Worm (Caenorhabditis elegans) whole organism, early embryonic: ENCODE data around the gene atln-2.

Experiments
- B0310.2 ChIP-seq: sonication (generic microtip); optimal IDR thresholded peaks from 2 replicates; lab custom pipeline; 2016; ENCODE audit warnings: mild to moderate bottlenecking, missing genetic modification characterization, missing compliant biosample characterization
- aly-1 ChIP-seq: sonication (generic microtip); optimal IDR thresholded peaks from 2 replicates; lab custom pipeline; 2016; ENCODE audit warnings: missing genetic modification characterization, missing compliant biosample characterization
- ama-1 ChIP-seq: fragments of 150-350 bp; optimal IDR thresholded peaks from 2 replicates; lab custom pipeline; 2014
- ceh-13 ChIP-seq: fragments of 200-800 bp; sonication (Bioruptor generic); optimal IDR thresholded peaks from 2 replicates; lab custom pipeline; 2018; ENCODE audit warnings: mild to moderate bottlenecking, missing genetic modification characterization, missing compliant biosample characterization
- ceh-36 ChIP-seq: sonication (generic microtip); optimal IDR thresholded peaks from 2 replicates; lab custom pipeline; 2016; ENCODE audit warnings: missing genetic modification characterization, inconsistent platforms, missing compliant biosample characterization
- hmbx-1 ChIP-seq: sonication (generic microtip); optimal IDR thresholded peaks from 2 replicates; lab custom pipeline; 2016; ENCODE audit warnings: mild to moderate bottlenecking, missing genetic modification characterization, missing compliant biosample characterization
- hnd-1 ChIP-seq: sonication (generic microtip); optimal IDR thresholded peaks from 2 replicates; lab custom pipeline; 2016; ENCODE audit warnings: missing genetic modification characterization, missing compliant biosample characterization
- pes-1 ChIP-seq: fragments of 200-800 bp; sonication (Bioruptor generic); IDR thresholded peaks from 2 replicates; pipeline ENCODE4 v1.3.6; 2022; ENCODE audit warnings: missing genetic modification reagents, missing genetic modification characterization, missing compliant biosample characterization
- scrt-1 ChIP-seq: fragments of 200-800 bp; sonication (Bioruptor generic); IDR thresholded peaks from 2 replicates; pipeline ENCODE4 v1.3.6; 2022; ENCODE audit warnings: missing genetic modification characterization, missing compliant biosample characterization
- sea-1 ChIP-seq: fragments of 200-800 bp; sonication (Bioruptor generic); conservative IDR thresholded peaks from 2 replicates; pipeline ENCODE4 v1.3.6; 2022; ENCODE audit warnings: missing genetic modification characterization, missing compliant biosample characterization
- tbx-11 ChIP-seq: fragments of 200-800 bp; sonication (Bioruptor generic); IDR thresholded peaks from 2 replicates; pipeline ENCODE4 v1.3.6; 2022; ENCODE audit warnings: missing genetic modification characterization, missing compliant biosample characterization
- tbx-37 ChIP-seq: fragments of 200-800 bp; sonication (Bioruptor generic); conservative IDR thresholded peaks from 2 replicates; pipeline ENCODE4 v1.3.6; 2022; ENCODE audit warnings: missing genetic modification reagents, missing genetic modification characterization, missing compliant biosample characterization
- tra-4 ChIP-seq: sonication (generic microtip); optimal IDR thresholded peaks from 2 replicates; lab custom pipeline; 2017; ENCODE audit warnings: missing genetic modification characterization, missing compliant biosample characterization

- TF ChIP-seq sea-1 (GFP tag; lab: Robert Waterston, UW) (no peak), ama-1 (no peak), tbx-11 (no peak), tbx-37 (GFP tag; lab: Robert Waterston, UW) (no peak), scrt-1 (no peak), aly-1 (tag; lab: Kevin White, UChicago) (no peak), ceh-36 (tag; lab: Kevin White, UChicago) (no peak), pes-1 (GFP tag; lab: Robert Waterston, UW) (no peak), B0310.2 (tag; lab: Kevin White, UChicago) (no peak), ceh-13 (GFP tag; lab: Kevin White, UChicago) (no peak), hnd-1 (tag; lab: Kevin White, UChicago) (no peak), tra-4 (tag; lab: Kevin White, UChicago) (no peak), hmbx-1 (tag; lab: Kevin White, UChicago) (no peak)
These were observed 30.9 kb upstream of the atln-2 start, which contains the start of gene Y41E3.22 for ce11 chrIV:14950468-14950867.
